Worm (Caenorhabditis elegans) whole organism, L1 larva: ENCODE results near the gene Y51H4A.25.
"Not testable (repeated sequence)": the region's sequence is repeated elsewhere in the genome, so short reads cannot be mapped to it uniquely, and the experiment has no call there.

Experiments used
- C04F5.9 ChIP-seq: sonication (generic microtip); optimal IDR thresholded peaks from 2 replicates; lab custom pipeline; 2016; ENCODE audit warnings: missing genetic modification characterization, missing compliant biosample characterization
- C16A3.4 ChIP-seq: fragments of 150-350 bp; optimal IDR thresholded peaks from 2 replicates; lab custom pipeline; 2014; ENCODE audit warnings: missing biosample characterization, missing genetic modification characterization
- F16B12.6 ChIP-seq: fragments of 150-350 bp; optimal IDR thresholded peaks from 2 replicates; lab custom pipeline; 2014; ENCODE audit warnings: missing biosample characterization, missing genetic modification characterization
- aha-1 ChIP-seq: fragments of 150-350 bp; optimal IDR thresholded peaks from 2 replicates; lab custom pipeline; 2014; ENCODE audit warnings: missing biosample characterization, missing genetic modification characterization
- alr-1 ChIP-seq: fragments of 200-800 bp; sonication (Bioruptor generic); optimal IDR thresholded peaks from 2 replicates; lab custom pipeline; 2018; ENCODE audit warnings: borderline replicate concordance, mild to moderate bottlenecking, missing genetic modification characterization, missing compliant biosample characterization
- aly-2 ChIP-seq: fragments of 150-350 bp; optimal IDR thresholded peaks from 2 replicates; lab custom pipeline; 2014; ENCODE audit warnings: missing biosample characterization, missing genetic modification characterization
- blmp-1 ChIP-seq: fragments of 150-350 bp; optimal IDR thresholded peaks from 2 replicates; lab custom pipeline; 2014; ENCODE audit warnings: missing biosample characterization, missing genetic modification characterization
- ceh-63 ChIP-seq: fragments of 200-800 bp; sonication (Bioruptor generic); optimal IDR thresholded peaks from 2 replicates; lab custom pipeline; 2018; ENCODE audit warnings: mild to moderate bottlenecking, missing genetic modification characterization, missing compliant biosample characterization
- ceh-8 ChIP-seq: fragments of 200-800 bp; sonication (Bioruptor generic); optimal IDR thresholded peaks from 2 replicates; lab custom pipeline; 2018; ENCODE audit warnings: mild to moderate bottlenecking, missing genetic modification characterization, moderate library complexity, missing compliant biosample characterization
- ceh-82 ChIP-seq, 3 experiments: fragments of 150-350 bp in 1 of 3; sonication (generic microtip) in 2 of 3; optimal IDR thresholded peaks; 2 replicates each; lab custom pipeline; 2014 to 2017; ENCODE audit warnings: missing biosample characterization in 3 of 3, missing genetic modification characterization in 3 of 3
- ceh-88 ChIP-seq: fragments of 200-800 bp; sonication (Bioruptor generic); IDR thresholded peaks from 2 replicates; pipeline ENCODE4 v1.3.6; 2022; ENCODE audit warnings: missing genetic modification characterization, missing compliant biosample characterization
- ceh-90 ChIP-seq: sonication (generic microtip); optimal IDR thresholded peaks from 2 replicates; lab custom pipeline; 2016; ENCODE audit warnings: missing genetic modification characterization, missing compliant biosample characterization
- dsc-1 ChIP-seq: sonication (generic microtip); optimal IDR thresholded peaks from 2 replicates; lab custom pipeline; 2016; ENCODE audit warnings: mild to moderate bottlenecking, missing genetic modification characterization, missing compliant biosample characterization
- egl-27 ChIP-seq, 2 experiments: fragments of 150-350 bp in 1 of 2; sonication (generic microtip); optimal IDR thresholded peaks; 3 replicates each; lab custom pipeline; 2017 to 2018; ENCODE audit warnings: missing biosample characterization in 2 of 2, missing genetic modification characterization in 2 of 2, missing genetic modification reagents in 2 of 2
- elt-2 ChIP-seq: sonication (generic microtip); optimal IDR thresholded peaks from 2 replicates; lab custom pipeline; 2016; ENCODE audit warnings: missing genetic modification characterization, mild to moderate bottlenecking, inconsistent platforms, missing compliant biosample characterization, missing genetic modification reagents
- fkh-8 ChIP-seq: sonication (generic microtip); optimal IDR thresholded peaks from 2 replicates; lab custom pipeline; 2016; ENCODE audit warnings: mild to moderate bottlenecking, missing genetic modification characterization, missing compliant biosample characterization
- fos-1 ChIP-seq: fragments of 150-350 bp; optimal IDR thresholded peaks from 2 replicates; lab custom pipeline; 2014; ENCODE audit warnings: missing biosample characterization, missing genetic modification characterization
- grh-1 ChIP-seq: fragments of 200-800 bp; sonication (Bioruptor generic); IDR thresholded peaks from 2 replicates; pipeline ENCODE4 v1.3.6; 2022; ENCODE audit warnings: missing genetic modification reagents, missing genetic modification characterization, missing compliant biosample characterization
- hpl-2 ChIP-seq: fragments of 150-350 bp; optimal IDR thresholded peaks from 2 replicates; lab custom pipeline; 2014; ENCODE audit warnings: missing biosample characterization, missing genetic modification reagents, missing genetic modification characterization
- lin-35 ChIP-seq, 2 experiments: fragments of 150-350 bp; optimal IDR thresholded peaks; 2 replicates each; lab custom pipeline; 2014; ENCODE audit warnings: missing biosample characterization in 2 of 2, missing genetic modification characterization in 2 of 2, missing genetic modification reagents in 2 of 2
- lsy-2 ChIP-seq, 2 experiments: fragments of 150-350 bp; optimal IDR thresholded peaks; 2 replicates each; lab custom pipeline; 2014; ENCODE audit warnings: missing biosample characterization in 2 of 2, missing genetic modification characterization in 2 of 2
- nhr-237 ChIP-seq: fragments of 150-350 bp; optimal IDR thresholded peaks from 2 replicates; lab custom pipeline; 2014; ENCODE audit warnings: missing biosample characterization, missing genetic modification characterization
- nhr-76 ChIP-seq: sonication (generic microtip); optimal IDR thresholded peaks from 2 replicates; lab custom pipeline; 2017; ENCODE audit warnings: missing biosample characterization, missing genetic modification characterization
- nhr-84 ChIP-seq: sonication (generic microtip); optimal IDR thresholded peaks from 2 replicates; lab custom pipeline; 2017; ENCODE audit warnings: missing biosample characterization, missing genetic modification characterization
- nhr-90 ChIP-seq: sonication (generic microtip); optimal IDR thresholded peaks from 2 replicates; lab custom pipeline; 2016; ENCODE audit warnings: mild to moderate bottlenecking, missing genetic modification characterization, missing compliant biosample characterization; ENCODE audit not compliant: poor library complexity
- pax-3 ChIP-seq: fragments of 200-800 bp; sonication (Bioruptor generic); optimal IDR thresholded peaks from 2 replicates; lab custom pipeline; 2018; ENCODE audit warnings: mild to moderate bottlenecking, missing genetic modification characterization, moderate library complexity, missing compliant biosample characterization
- sox-4 ChIP-seq: sonication (generic microtip); optimal IDR thresholded peaks from 2 replicates; lab custom pipeline; 2016; ENCODE audit warnings: missing genetic modification characterization, missing compliant biosample characterization
- tlp-1 ChIP-seq: fragments of 150-350 bp; optimal IDR thresholded peaks from 2 replicates; lab custom pipeline; 2014; ENCODE audit warnings: missing biosample characterization, missing genetic modification characterization
- unc-98 ChIP-seq: fragments of 200-800 bp; sonication (Bioruptor generic); IDR thresholded peaks from 2 replicates; pipeline ENCODE4 v1.3.6; 2022; ENCODE audit warnings: missing genetic modification characterization, missing compliant biosample characterization
- vab-15 ChIP-seq: sonication (generic microtip); optimal IDR thresholded peaks from 2 replicates; lab custom pipeline; 2017; ENCODE audit warnings: missing genotype, mild to moderate bottlenecking, missing genetic modification characterization, missing compliant biosample characterization
- zip-4 ChIP-seq: fragments of 200-800 bp; sonication (Bioruptor generic); optimal IDR thresholded peaks from 2 replicates; lab custom pipeline; 2018; ENCODE audit warnings: mild to moderate bottlenecking, missing genetic modification characterization, moderate library complexity, missing compliant biosample characterization
- ztf-11 ChIP-seq, 2 experiments: sonication (generic microtip); optimal IDR thresholded peaks; 2 replicates each; lab custom pipeline; 2016 to 2017; ENCODE audit warnings: missing genetic modification characterization in 2 of 2, missing biosample characterization in 1 of 2, missing compliant biosample characterization in 1 of 2

Y51H4A.25 gene

ce11 chrIV:16740769-16741168 lies 4.6 kb downstream of the Y51H4A.25 start, which contains the start of gene Y51H4A.24:
Gene Y51H4A.24 (minus strand): TSS chrIV:16740869.
- no peak for TF ChIP-seq grh-1
- TF ChIP-seq nhr-90, result no peak
- TF ChIP-seq blmp-1, result no peak
- no peak for TF ChIP-seq fos-1 (tag; lab: Kevin White, UChicago)
- TF ChIP-seq ztf-11 (tag; optimal IDR thresholded peaks at IDR 0.05; lab: Kevin White, UChicago), result no peak

- TF ChIP-seq lsy-2 (tag; optimal IDR thresholded peaks at IDR 0.05; lab: Kevin White, UChicago) (no peak), aly-2 (tag; lab: Kevin White, UChicago) (no peak), nhr-237 (tag; lab: Kevin White, UChicago) (no peak), ceh-82 (tag; optimal IDR thresholded peaks at IDR 0.05; lab: Kevin White, UChicago) (no peak)
Measured at ce11 chrIV:16743530-16743929, 7.4 kb downstream of the Y51H4A.25 start, which contains the start of gene Y43D4A.1. Gene Y43D4A.1 (plus strand): TSS chrIV:16743830.

ce11 chrIV:16751087-16751486 lies 15.0 kb downstream of the Y51H4A.25 start:
- TF ChIP-seq ztf-11 (tag; optimal IDR thresholded peaks at IDR 0.05; lab: Kevin White, UChicago) (no peak), sox-4 (tag; lab: Kevin White, UChicago) (no peak), dsc-1 (tag; lab: Kevin White, UChicago) (no peak), pax-3 (tag; lab: Kevin White, UChicago) (no peak), fkh-8 (tag; lab: Kevin White, UChicago) (no peak), nhr-76 (tag; lab: Kevin White, UChicago) (no peak), ceh-90 (tag; lab: Kevin White, UChicago) (no peak), aha-1 (no peak), blmp-1 (no peak)
- TF ChIP-seq, all 84 proteins: peak for 0

ce11 chrIV:16755771-16756170 lies 19.6 kb downstream of the Y51H4A.25 start, which contains the start of gene Y43D4A.2:
Gene Y43D4A.2 (minus strand): TSS chrIV:16755871.
- TF ChIP-seq F16B12.6 (tag; lab: Kevin White, UChicago); C16A3.4 (tag; lab: Kevin White, UChicago); egl-27 (tag; optimal IDR thresholded peaks at IDR 0.05; lab: Kevin White, UChicago): not testable (repeated sequence)

- TF ChIP-seq zip-4 (GFP tag; lab: Kevin White, UChicago) (no peak), alr-1 (tag; lab: Kevin White, UChicago) (no peak), ceh-88 (GFP tag; lab: Robert Waterston, UW) (no peak), ceh-90 (tag; lab: Kevin White, UChicago) (no peak), nhr-90 (peak; percentile 14), ceh-82 (tag; optimal IDR thresholded peaks at IDR 0.05; lab: Kevin White, UChicago) (no peak), unc-98 (GFP tag; lab: Robert Waterston, UW) (no peak), hpl-2 (GFP tag; lab: Kevin White, UChicago) (no peak), vab-15 (tag; lab: Kevin White, UChicago) (no peak), C04F5.9 (tag; lab: Kevin White, UChicago) (no peak), lin-35 (GFP tag; optimal IDR thresholded peaks at IDR 0.05; lab: Kevin White, UChicago) (peak in 1 of 2 experiments; percentile 31), ceh-63 (GFP tag; lab: Kevin White, UChicago) (no peak), tlp-1 (tag; lab: Kevin White, UChicago) (no peak), elt-2 (tag; lab: Kevin White, UChicago) (peak; percentile 54), nhr-84 (no peak)
Measured at ce11 chrIV:16775029-16775428, 38.9 kb downstream of the Y51H4A.25 start.

- no peak for TF ChIP-seq ceh-8 (GFP tag; lab: Kevin White, UChicago)
- TF ChIP-seq blmp-1, result peak; percentile 62
Measured at ce11 chrIV:16775455-16775854, 39.3 kb downstream of the Y51H4A.25 start, which contains the start of gene Y43D4A.5. Gene Y43D4A.5 (plus strand): TSS chrIV:16775755.
